Worm (Caenorhabditis elegans) whole organism, early embryonic: ENCODE data around the gene C03G6.17.

Source experiments
- B0310.2 ChIP-seq: sonication (generic microtip); optimal IDR thresholded peaks from 2 replicates; lab custom pipeline; 2016; ENCODE audit warnings: mild to moderate bottlenecking, missing genetic modification characterization, missing compliant biosample characterization
- F13C5.2 ChIP-seq: sonication (generic microtip); optimal IDR thresholded peaks from 2 replicates; lab custom pipeline; 2017; ENCODE audit warnings: mild to moderate bottlenecking, missing genetic modification characterization, inconsistent platforms, missing compliant biosample characterization
- aly-1 ChIP-seq: sonication (generic microtip); optimal IDR thresholded peaks from 2 replicates; lab custom pipeline; 2016; ENCODE audit warnings: missing genetic modification characterization, missing compliant biosample characterization
- ama-1 ChIP-seq: fragments of 150-350 bp; optimal IDR thresholded peaks from 2 replicates; lab custom pipeline; 2014
- ceh-13 ChIP-seq: fragments of 200-800 bp; sonication (Bioruptor generic); optimal IDR thresholded peaks from 2 replicates; lab custom pipeline; 2018; ENCODE audit warnings: mild to moderate bottlenecking, missing genetic modification characterization, missing compliant biosample characterization
- ceh-36 ChIP-seq: sonication (generic microtip); optimal IDR thresholded peaks from 2 replicates; lab custom pipeline; 2016; ENCODE audit warnings: missing genetic modification characterization, inconsistent platforms, missing compliant biosample characterization
- ets-7 ChIP-seq: sonication (generic microtip); optimal IDR thresholded peaks from 2 replicates; lab custom pipeline; 2016; ENCODE audit warnings: missing genotype, missing genetic modification characterization, missing compliant biosample characterization
- flt-1 ChIP-seq: fragments of 200-800 bp; sonication (Bioruptor generic); IDR thresholded peaks from 2 replicates; pipeline ENCODE4 v1.3.6; 2022; ENCODE audit warnings: missing genetic modification characterization, missing compliant biosample characterization
- hmbx-1 ChIP-seq: sonication (generic microtip); optimal IDR thresholded peaks from 2 replicates; lab custom pipeline; 2016; ENCODE audit warnings: mild to moderate bottlenecking, missing genetic modification characterization, missing compliant biosample characterization
- hmg-4 ChIP-seq: fragments of 200-800 bp; sonication (Bioruptor generic); optimal IDR thresholded peaks from 2 replicates; lab custom pipeline; 2018; ENCODE audit warnings: mild to moderate bottlenecking, missing genetic modification characterization, missing compliant biosample characterization
- hnd-1 ChIP-seq: sonication (generic microtip); optimal IDR thresholded peaks from 2 replicates; lab custom pipeline; 2016; ENCODE audit warnings: missing genetic modification characterization, missing compliant biosample characterization
- pes-1 ChIP-seq: fragments of 200-800 bp; sonication (Bioruptor generic); IDR thresholded peaks from 2 replicates; pipeline ENCODE4 v1.3.6; 2022; ENCODE audit warnings: missing genetic modification reagents, missing genetic modification characterization, missing compliant biosample characterization
- scrt-1 ChIP-seq: fragments of 200-800 bp; sonication (Bioruptor generic); IDR thresholded peaks from 2 replicates; pipeline ENCODE4 v1.3.6; 2022; ENCODE audit warnings: missing genetic modification characterization, missing compliant biosample characterization
- sea-1 ChIP-seq: fragments of 200-800 bp; sonication (Bioruptor generic); conservative IDR thresholded peaks from 2 replicates; pipeline ENCODE4 v1.3.6; 2022; ENCODE audit warnings: missing genetic modification characterization, missing compliant biosample characterization
- tbx-11 ChIP-seq: fragments of 200-800 bp; sonication (Bioruptor generic); IDR thresholded peaks from 2 replicates; pipeline ENCODE4 v1.3.6; 2022; ENCODE audit warnings: missing genetic modification characterization, missing compliant biosample characterization
- tbx-37 ChIP-seq: fragments of 200-800 bp; sonication (Bioruptor generic); conservative IDR thresholded peaks from 2 replicates; pipeline ENCODE4 v1.3.6; 2022; ENCODE audit warnings: missing genetic modification reagents, missing genetic modification characterization, missing compliant biosample characterization
- tra-4 ChIP-seq: sonication (generic microtip); optimal IDR thresholded peaks from 2 replicates; lab custom pipeline; 2017; ENCODE audit warnings: missing genetic modification characterization, missing compliant biosample characterization

Gene C03G6.17

ce11 chrV:7387755-7388154 lies 6.8 kb upstream of the C03G6.17 start, which contains the start of gene C02H6.3:
Gene C02H6.3 (minus strand): TSS chrV:7387855.
- TF ChIP-seq hmg-4 (GFP tag; lab: Kevin White, UChicago) (no peak), F13C5.2 (tag; lab: Kevin White, UChicago) (no peak), scrt-1 (no peak), aly-1 (tag; lab: Kevin White, UChicago) (no peak), flt-1 (GFP tag; lab: Robert Waterston, UW) (no peak), pes-1 (no peak), B0310.2 (tag; lab: Kevin White, UChicago) (no peak), hmbx-1 (tag; lab: Kevin White, UChicago) (no peak), hnd-1 (no peak), ceh-13 (no peak), ets-7 (tag; lab: Kevin White, UChicago) (no peak), tbx-11 (GFP tag; lab: Robert Waterston, UW) (no peak), tbx-37 (no peak), tra-4 (tag; lab: Kevin White, UChicago) (no peak)

DNA sequence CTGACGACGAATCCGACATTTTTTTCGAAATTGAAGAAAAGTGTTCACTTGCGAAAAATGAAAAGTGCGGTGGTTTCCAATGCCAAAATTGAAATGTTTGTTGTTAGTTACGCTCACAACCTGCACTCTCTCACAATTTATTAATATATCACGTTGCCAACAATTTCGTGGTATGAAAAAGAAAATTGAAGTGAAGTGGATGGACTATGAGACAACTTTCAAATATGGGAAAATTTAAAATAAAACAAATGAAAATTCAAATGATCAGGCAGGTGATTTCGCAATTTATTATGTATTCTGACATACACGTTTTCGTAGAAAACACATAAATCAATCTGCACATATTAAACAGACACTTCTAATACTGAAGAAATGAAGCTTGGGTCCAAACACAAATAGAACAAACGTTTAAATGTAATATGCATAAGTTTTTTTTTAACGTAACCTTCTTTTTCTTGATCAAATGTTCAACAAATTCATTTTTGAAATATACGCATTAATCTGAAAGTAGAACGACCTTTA lies 5.2 kb upstream of the C03G6.17 start, which contains the start of gene srp-6:
Gene srp-6, minus strand, starts transcription at position 51 of the 522 bp plus-strand sequence.
- TF ChIP-seq tbx-11 (GFP tag; lab: Robert Waterston, UW) (no peak), ceh-13 (no peak), tbx-37 (no peak), pes-1 (no peak), hnd-1 (no peak), ama-1 (lab: Kevin White, UChicago) (no peak), B0310.2 (tag; lab: Kevin White, UChicago) (no peak), F13C5.2 (tag; lab: Kevin White, UChicago) (no peak)

ce11 chrV:7379384-7379783 lies 1.5 kb downstream of the C03G6.17 start, which contains the start of gene srsx-24:
Gene srsx-24 (minus strand): TSS chrV:7379484.
- TF ChIP-seq aly-1 (tag; lab: Kevin White, UChicago) (no peak), ets-7 (tag; lab: Kevin White, UChicago) (no peak), sea-1 (GFP tag; lab: Robert Waterston, UW) (no peak), hmbx-1 (tag; lab: Kevin White, UChicago) (no peak), pes-1 (no peak), ceh-13 (no peak), tra-4 (tag; lab: Kevin White, UChicago) (no peak), ama-1 (lab: Kevin White, UChicago) (no peak), tbx-11 (GFP tag; lab: Robert Waterston, UW) (no peak), F13C5.2 (tag; lab: Kevin White, UChicago) (no peak), scrt-1 (no peak)

DNA sequence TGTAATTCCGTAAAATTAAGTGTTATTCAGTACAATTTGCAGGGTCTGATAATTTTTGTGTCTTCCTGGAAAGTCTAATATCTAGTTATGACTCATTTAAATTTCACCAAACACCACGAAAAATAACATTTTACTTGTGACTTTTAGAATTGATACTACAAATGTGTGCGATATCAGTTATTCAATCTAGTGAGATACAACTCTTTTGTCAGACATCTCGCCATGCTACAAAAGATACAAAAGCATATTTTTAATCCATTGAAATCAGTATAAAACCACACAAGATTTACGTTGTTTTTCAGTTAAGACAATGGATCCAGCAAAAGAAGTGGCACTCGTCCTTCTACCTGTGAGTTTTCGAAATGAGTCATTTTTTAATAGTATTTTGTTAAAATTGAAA lies 6.8 kb downstream of the C03G6.17 start, which contains the start of gene srx-56:
Gene srx-56, plus strand, starts transcription at position 301 of the 400 bp plus-strand sequence.
- TF ChIP-seq sea-1 (GFP tag; lab: Robert Waterston, UW), result no peak
- TF ChIP-seq ets-7 (tag; lab: Kevin White, UChicago), result no peak
- no peak for TF ChIP-seq flt-1 (GFP tag; lab: Robert Waterston, UW)
- no peak for TF ChIP-seq hmbx-1 (tag; lab: Kevin White, UChicago)
- TF ChIP-seq F13C5.2 (tag; lab: Kevin White, UChicago), result no peak
- no peak for TF ChIP-seq scrt-1
- TF ChIP-seq ama-1 (lab: Kevin White, UChicago), result no peak
- no peak for TF ChIP-seq hnd-1
- TF ChIP-seq hmg-4 (GFP tag; lab: Kevin White, UChicago), result no peak
- no peak for TF ChIP-seq ceh-13
- no peak for TF ChIP-seq ceh-36 (tag; lab: Kevin White, UChicago)
- TF ChIP-seq tbx-37, result no peak
- TF ChIP-seq aly-1 (tag; lab: Kevin White, UChicago), result no peak

DNA sequence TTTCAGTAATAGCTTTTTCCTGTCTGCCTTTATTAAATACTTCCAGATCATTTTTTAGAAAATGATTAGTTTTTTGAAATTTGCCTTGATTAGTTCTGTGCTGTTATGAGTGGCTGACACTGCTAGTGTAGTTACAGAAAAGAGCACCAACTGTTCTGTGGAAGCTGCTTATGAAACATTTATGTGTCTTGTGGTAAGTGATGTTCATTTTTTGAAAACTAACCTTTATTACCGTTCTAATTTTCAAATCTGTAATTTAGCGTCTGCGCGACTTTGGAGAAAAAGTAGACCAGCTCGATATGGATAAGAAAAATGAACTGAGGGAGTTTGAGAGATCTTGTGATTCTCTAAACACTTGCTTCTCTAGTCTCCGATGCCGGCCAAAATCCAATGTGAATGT lies 11.3 kb downstream of the C03G6.17 start, which contains the start of gene srj-14:
Gene srj-14, plus strand, starts transcription at position 131 of the 400 bp plus-strand sequence.
- TF ChIP-seq hmbx-1 (tag; lab: Kevin White, UChicago) (no peak), ceh-13 (no peak), scrt-1 (no peak), ama-1 (lab: Kevin White, UChicago) (no peak), flt-1 (GFP tag; lab: Robert Waterston, UW) (no peak), ceh-36 (tag; lab: Kevin White, UChicago) (no peak), ets-7 (tag; lab: Kevin White, UChicago) (no peak), tra-4 (tag; lab: Kevin White, UChicago) (no peak), pes-1 (no peak), hnd-1 (no peak), sea-1 (GFP tag; lab: Robert Waterston, UW) (no peak), tbx-37 (no peak), F13C5.2 (tag; lab: Kevin White, UChicago) (no peak), hmg-4 (GFP tag; lab: Kevin White, UChicago) (no peak), aly-1 (tag; lab: Kevin White, UChicago) (no peak), tbx-11 (GFP tag; lab: Robert Waterston, UW) (no peak), B0310.2 (tag; lab: Kevin White, UChicago) (no peak)

DNA sequence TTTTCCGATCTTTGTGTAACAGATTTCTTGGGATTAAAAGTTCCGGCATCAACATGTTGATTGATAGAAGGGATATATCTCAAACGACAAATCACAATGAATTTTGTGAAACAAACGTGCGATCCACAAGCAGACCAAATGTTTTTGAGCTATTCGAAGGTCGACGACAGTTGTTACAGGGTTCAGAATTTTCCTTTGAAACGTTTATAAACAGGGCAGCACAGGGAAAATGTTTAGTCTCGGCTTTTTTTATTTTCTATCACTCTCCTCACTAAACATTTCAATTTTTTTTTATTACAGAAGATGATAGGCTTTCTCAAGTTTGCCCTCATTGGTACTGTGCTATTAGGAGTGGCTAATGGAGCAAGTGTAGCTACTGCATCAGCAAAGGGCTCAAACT lies 16.0 kb downstream of the C03G6.17 start, which contains the start of gene exc-13:
Gene exc-13, plus strand, starts transcription at position 301 of the 400 bp plus-strand sequence.
- no peak for TF ChIP-seq scrt-1
- TF ChIP-seq pes-1, result no peak
- TF ChIP-seq sea-1 (GFP tag; lab: Robert Waterston, UW), result no peak
- no peak for TF ChIP-seq hnd-1

DNA sequence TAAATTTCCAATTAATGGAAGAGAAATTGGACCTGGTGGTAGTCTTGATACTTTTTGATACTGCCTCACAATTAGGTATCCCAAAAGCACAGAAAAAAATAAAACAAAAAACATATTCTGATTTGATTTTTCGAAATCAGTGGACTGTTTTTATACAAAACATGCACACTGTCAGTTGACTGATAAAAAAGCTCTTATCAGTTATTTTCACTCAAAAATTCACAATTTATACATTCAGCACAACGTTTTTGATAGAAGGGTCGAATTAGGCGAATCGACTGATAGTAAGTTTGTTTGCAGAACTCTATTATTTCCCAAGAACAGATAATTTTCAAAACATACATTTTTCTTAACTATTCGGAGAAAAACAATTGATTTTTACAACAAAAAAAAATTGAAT lies 16.8 kb downstream of the C03G6.17 start, which contains the start of gene cyp-35A2:
Gene cyp-35A2, minus strand, starts transcription at position 124 of the 400 bp plus-strand sequence.
- TF ChIP-seq flt-1 (GFP tag; lab: Robert Waterston, UW) (no peak), ama-1 (lab: Kevin White, UChicago) (no peak), tbx-11 (GFP tag; lab: Robert Waterston, UW) (no peak), hmg-4 (GFP tag; lab: Kevin White, UChicago) (no peak), ceh-36 (tag; lab: Kevin White, UChicago) (no peak), sea-1 (GFP tag; lab: Robert Waterston, UW) (no peak)
